Worm (Caenorhabditis elegans): ENCODE measurements around the gene nlp-31.

- TF ChIP-seq hmg-4 (GFP tag; optimal IDR thresholded peaks at IDR 0.05) (no peak), B0310.2 (tag; optimal IDR thresholded peaks at IDR 0.05) (no peak), ama-1 (optimal IDR thresholded peaks at IDR 0.05) (no peak), flt-1 (GFP tag; IDR thresholded peaks at IDR 0.05) (no peak), tbx-37 (GFP tag; conservative IDR thresholded peaks at IDR 0.05) (no peak), scrt-1 (GFP tag; IDR thresholded peaks at IDR 0.05) (no peak), pes-1 (GFP tag; IDR thresholded peaks at IDR 0.05) (no peak), tbx-11 (GFP tag; IDR thresholded peaks at IDR 0.05) (no peak), aly-1 (tag; optimal IDR thresholded peaks at IDR 0.05) (no peak), tra-4 (tag; optimal IDR thresholded peaks at IDR 0.05) (no peak)
Observed at ce11 chrV:4022309-4022708, 42.5 kb downstream of the nlp-31 start, which contains the start of gene cyp-35A3.

Data from whole organism, early embryonic.